Worm (Caenorhabditis elegans): ENCODE measurements around the gene dve-1.

The dve-1 gene

ce11 chrX:433747-434146 is at the start of gene dve-1:
Gene dve-1 (minus strand): TSS chrX:433812.
- no peak for TF ChIP-seq tbx-11 (GFP tag; IDR thresholded peaks at IDR 0.05)
- TF ChIP-seq pes-1 (GFP tag; IDR thresholded peaks at IDR 0.05): no peak
- no peak for TF ChIP-seq tra-4 (tag; optimal IDR thresholded peaks at IDR 0.05)
- TF ChIP-seq ceh-36 (tag; optimal IDR thresholded peaks at IDR 0.05): no peak

ce11 chrX:481150-481549 is 47.5 kb upstream of the dve-1 start, which contains the start of gene che-2:
Gene che-2 (plus strand): TSS chrX:481450.
- TF ChIP-seq ets-7 (tag; optimal IDR thresholded peaks at IDR 0.05) (no peak), pes-1 (GFP tag; IDR thresholded peaks at IDR 0.05) (no peak)

- TF ChIP-seq tra-4 (tag; optimal IDR thresholded peaks at IDR 0.05) (no peak), hmbx-1 (tag; optimal IDR thresholded peaks at IDR 0.05) (no peak), pes-1 (GFP tag; IDR thresholded peaks at IDR 0.05) (no peak), hmg-4 (GFP tag; optimal IDR thresholded peaks at IDR 0.05) (no peak), hnd-1 (tag; optimal IDR thresholded peaks at IDR 0.05) (no peak), tbx-11 (GFP tag; IDR thresholded peaks at IDR 0.05) (no peak), flt-1 (GFP tag; IDR thresholded peaks at IDR 0.05) (no peak), tbx-37 (GFP tag; conservative IDR thresholded peaks at IDR 0.05) (no peak), B0310.2 (tag; optimal IDR thresholded peaks at IDR 0.05) (no peak), ets-7 (tag; optimal IDR thresholded peaks at IDR 0.05) (no peak)
Measured at ce11 chrX:476261-476660, 42.6 kb upstream of the dve-1 start, which contains the start of gene F38G1.3. Gene F38G1.3 (plus strand): TSS chrX:476561.

- no peak for TF ChIP-seq tbx-11 (GFP tag; IDR thresholded peaks at IDR 0.05)
- TF ChIP-seq F13C5.2 (tag; optimal IDR thresholded peaks at IDR 0.05): no peak
- TF ChIP-seq ceh-36 (tag; optimal IDR thresholded peaks at IDR 0.05): no peak
- no peak for TF ChIP-seq B0310.2 (tag; optimal IDR thresholded peaks at IDR 0.05)
- TF ChIP-seq hnd-1 (tag; optimal IDR thresholded peaks at IDR 0.05): no peak
- no peak for TF ChIP-seq hmg-4 (GFP tag; optimal IDR thresholded peaks at IDR 0.05)
- no peak for TF ChIP-seq aly-1 (tag; optimal IDR thresholded peaks at IDR 0.05)
- no peak for TF ChIP-seq flt-1 (GFP tag; IDR thresholded peaks at IDR 0.05)
- no peak for TF ChIP-seq ets-7 (tag; optimal IDR thresholded peaks at IDR 0.05)
- TF ChIP-seq sea-1 (GFP tag; conservative IDR thresholded peaks at IDR 0.05): no peak
- TF ChIP-seq pes-1 (GFP tag; IDR thresholded peaks at IDR 0.05): no peak
- no peak for TF ChIP-seq tra-4 (tag; optimal IDR thresholded peaks at IDR 0.05)
- no peak for TF ChIP-seq scrt-1 (GFP tag; IDR thresholded peaks at IDR 0.05)
- no peak for TF ChIP-seq ceh-13 (GFP tag; optimal IDR thresholded peaks at IDR 0.05)
- TF ChIP-seq tbx-37 (GFP tag; conservative IDR thresholded peaks at IDR 0.05): no peak
- no peak for TF ChIP-seq hmbx-1 (tag; optimal IDR thresholded peaks at IDR 0.05)
Measured at ce11 chrX:467338-467823, 33.8 kb upstream of the dve-1 start.

ce11 chrX:465931-466330 is 32.3 kb upstream of the dve-1 start:
- TF ChIP-seq scrt-1 (GFP tag; IDR thresholded peaks at IDR 0.05) (peak; percentile 53; the same call in 1 of the 2 replicates), sea-1 (GFP tag; conservative IDR thresholded peaks at IDR 0.05) (0 out of 2 replicates have a peak, but pooled peaks have one; percentile 53), pes-1 (GFP tag; IDR thresholded peaks at IDR 0.05) (peak; percentile 54), tbx-37 (GFP tag; conservative IDR thresholded peaks at IDR 0.05) (peak; percentile 45; the same call in 1 of the 2 replicates), flt-1 (GFP tag; IDR thresholded peaks at IDR 0.05) (peak; percentile 35; the same call in 1 of the 2 replicates)

ce11 chrX:461623-462022 is 28.0 kb upstream of the dve-1 start:
- TF ChIP-seq ama-1 (optimal IDR thresholded peaks at IDR 0.05) (no peak), flt-1 (GFP tag; IDR thresholded peaks at IDR 0.05) (no peak), hmg-4 (GFP tag; optimal IDR thresholded peaks at IDR 0.05) (no peak), ceh-36 (tag; optimal IDR thresholded peaks at IDR 0.05) (no peak), hnd-1 (tag; optimal IDR thresholded peaks at IDR 0.05) (no peak), ets-7 (tag; optimal IDR thresholded peaks at IDR 0.05) (no peak), scrt-1 (GFP tag; IDR thresholded peaks at IDR 0.05) (no peak), ceh-13 (GFP tag; optimal IDR thresholded peaks at IDR 0.05) (no peak), hmbx-1 (tag; optimal IDR thresholded peaks at IDR 0.05) (no peak), pes-1 (GFP tag; IDR thresholded peaks at IDR 0.05) (no peak; the same call in 1 of the 2 replicates)

ce11 chrX:460351-460750 is 26.7 kb upstream of the dve-1 start, which contains the start of gene aagr-4:
Gene aagr-4 (plus strand): TSS chrX:460651.
- TF ChIP-seq hmg-4 (GFP tag; optimal IDR thresholded peaks at IDR 0.05) (no peak), tbx-37 (GFP tag; conservative IDR thresholded peaks at IDR 0.05) (no peak), sea-1 (GFP tag; conservative IDR thresholded peaks at IDR 0.05) (no peak), scrt-1 (GFP tag; IDR thresholded peaks at IDR 0.05) (no peak), ama-1 (optimal IDR thresholded peaks at IDR 0.05) (no peak), ceh-13 (GFP tag; optimal IDR thresholded peaks at IDR 0.05) (no peak), tra-4 (tag; optimal IDR thresholded peaks at IDR 0.05) (no peak), F13C5.2 (tag; optimal IDR thresholded peaks at IDR 0.05) (no peak), aly-1 (tag; optimal IDR thresholded peaks at IDR 0.05) (no peak), hmbx-1 (tag; optimal IDR thresholded peaks at IDR 0.05) (no peak), ets-7 (tag; optimal IDR thresholded peaks at IDR 0.05) (no peak), flt-1 (GFP tag; IDR thresholded peaks at IDR 0.05) (no peak), pes-1 (GFP tag; IDR thresholded peaks at IDR 0.05) (no peak), hnd-1 (tag; optimal IDR thresholded peaks at IDR 0.05) (no peak), ceh-36 (tag; optimal IDR thresholded peaks at IDR 0.05) (no peak), tbx-11 (GFP tag; IDR thresholded peaks at IDR 0.05) (no peak)

- no peak for TF ChIP-seq ama-1 (optimal IDR thresholded peaks at IDR 0.05)
- no peak for TF ChIP-seq F13C5.2 (tag; optimal IDR thresholded peaks at IDR 0.05)
- no peak for TF ChIP-seq flt-1 (GFP tag; IDR thresholded peaks at IDR 0.05)
Measured at ce11 chrX:459316-459715, 25.7 kb upstream of the dve-1 start.
